Worm (Caenorhabditis elegans) whole organism, L4 larva: ENCODE measurements around the gene Y51B9A.5.

ENCODE experiments used
- D1046.2 ChIP-seq: fragments of 200-800 bp; sonication (Bioruptor generic); IDR thresholded peaks from 2 replicates; pipeline ENCODE4 v1.3.6; 2022; ENCODE audit warnings: missing genetic modification characterization, missing compliant biosample characterization
- F10B5.3 ChIP-seq: sonication (generic microtip); optimal IDR thresholded peaks from 2 replicates; lab custom pipeline; 2016; ENCODE audit warnings: mild to moderate bottlenecking, missing genetic modification characterization, missing compliant biosample characterization
- T26A8.4 ChIP-seq: fragments of 200-800 bp; sonication (Bioruptor generic); IDR thresholded peaks from 2 replicates; pipeline ENCODE4 v1.3.6; 2022; ENCODE audit warnings: missing genetic modification characterization, missing compliant biosample characterization
- Y75B8A.6 ChIP-seq: fragments of 200-800 bp; sonication (Bioruptor generic); IDR thresholded peaks from 2 replicates; pipeline ENCODE4 v1.3.6; 2022; ENCODE audit warnings: missing genetic modification reagents, missing genetic modification characterization, missing compliant biosample characterization
- aha-1 ChIP-seq: fragments of 150-350 bp; peaks from one replicate; lab custom pipeline; 2014; ENCODE audit warnings: missing biosample characterization, missing genetic modification characterization
- aly-2 ChIP-seq: sonication (generic microtip); optimal IDR thresholded peaks from 2 replicates; lab custom pipeline; 2018; ENCODE audit warnings: missing biosample characterization, missing genetic modification characterization
- arid-1 ChIP-seq: fragments of 200-800 bp; sonication (Bioruptor generic); conservative IDR thresholded peaks from 2 replicates; pipeline ENCODE4 v1.3.6; 2022; ENCODE audit warnings: missing genetic modification reagents, missing genetic modification characterization, missing compliant biosample characterization
- ceh-32 ChIP-seq: sonication (generic microtip); optimal IDR thresholded peaks from 2 replicates; lab custom pipeline; 2016; ENCODE audit warnings: mild to moderate bottlenecking, missing genetic modification characterization, missing compliant biosample characterization; ENCODE audit not compliant: poor library complexity
- ceh-44 ChIP-seq: fragments of 200-800 bp; sonication (Bioruptor generic); IDR thresholded peaks from 2 replicates; pipeline ENCODE4 v1.3.6; 2022; ENCODE audit warnings: missing genetic modification reagents, missing genetic modification characterization, missing compliant biosample characterization
- cey-2 ChIP-seq: sonication (generic microtip); optimal IDR thresholded peaks from 3 replicates; lab custom pipeline; 2017; ENCODE audit warnings: missing genetic modification characterization, mild to moderate bottlenecking, missing compliant biosample characterization, antibody characterized with exemption, borderline replicate concordance; ENCODE audit not compliant: insufficient read depth
- daf-16 ChIP-seq, 3 experiments: sonication (generic microtip); optimal IDR thresholded peaks; 2 replicates each; lab custom pipeline; 2016 to 2017; ENCODE audit warnings: missing genetic modification characterization in 3 of 3, missing genetic modification reagents in 3 of 3, mild to moderate bottlenecking in 2 of 3, missing compliant biosample characterization in 2 of 3, missing biosample characterization in 1 of 3, moderate library complexity in 1 of 3
- daf-8 ChIP-seq: fragments of 200-800 bp; sonication (Bioruptor generic); IDR thresholded peaks from 2 replicates; pipeline ENCODE4 v1.3.6; 2022; ENCODE audit warnings: missing genetic modification characterization, missing compliant biosample characterization
- dmd-9 ChIP-seq: fragments of 200-800 bp; sonication (Bioruptor generic); IDR thresholded peaks from 2 replicates; pipeline ENCODE4 v1.3.6; 2022; ENCODE audit warnings: missing genetic modification reagents, missing genetic modification characterization, missing compliant biosample characterization
- duxl-1 ChIP-seq: sonication (generic microtip); optimal IDR thresholded peaks from 2 replicates; lab custom pipeline; 2016; ENCODE audit warnings: mild to moderate bottlenecking, missing genetic modification characterization, moderate library complexity, missing compliant biosample characterization; ENCODE audit not compliant: poor library complexity
- dve-1 ChIP-seq: sonication (generic microtip); optimal IDR thresholded peaks from 2 replicates; lab custom pipeline; 2017; ENCODE audit warnings: antibody characterized with exemption, mild to moderate bottlenecking, missing genetic modification characterization, missing compliant biosample characterization; ENCODE audit not compliant: insufficient read depth
- fos-1 ChIP-seq: fragments of 150-350 bp; optimal IDR thresholded peaks from 2 replicates; lab custom pipeline; 2014; ENCODE audit warnings: missing biosample characterization, missing genetic modification characterization
- hlh-11 ChIP-seq: fragments of 200-800 bp; sonication (Bioruptor generic); optimal IDR thresholded peaks from 2 replicates; lab custom pipeline; 2018; ENCODE audit warnings: mild to moderate bottlenecking, missing genetic modification characterization, missing compliant biosample characterization
- hlh-30 ChIP-seq: sonication (generic microtip); optimal IDR thresholded peaks from 2 replicates; lab custom pipeline; 2017; ENCODE audit warnings: antibody characterized with exemption, mild to moderate bottlenecking, missing genetic modification characterization, missing compliant biosample characterization; ENCODE audit not compliant: insufficient read depth
- lin-1 ChIP-seq: fragments of 200-800 bp; sonication (Bioruptor generic); IDR thresholded peaks from 2 replicates; pipeline ENCODE4 v1.3.6; 2022; ENCODE audit warnings: missing genetic modification reagents, missing genetic modification characterization, missing compliant biosample characterization
- lir-3 ChIP-seq: sonication (generic microtip); optimal IDR thresholded peaks from 2 replicates; lab custom pipeline; 2016; ENCODE audit warnings: mild to moderate bottlenecking, missing genetic modification characterization, missing compliant biosample characterization
- madf-5 ChIP-seq, 2 experiments: fragments of 200-800 bp; sonication (Bioruptor generic); IDR thresholded peaks; 2 replicates each; pipeline ENCODE4 v1.3.6; 2022; ENCODE audit warnings: missing compliant biosample characterization in 2 of 2, missing genetic modification characterization in 2 of 2
- madf-9 ChIP-seq: fragments of 200-800 bp; sonication (Bioruptor generic); conservative IDR thresholded peaks from 2 replicates; pipeline ENCODE4 v1.3.6; 2022; ENCODE audit warnings: missing genetic modification reagents, missing genetic modification characterization, missing compliant biosample characterization
- mdl-1 ChIP-seq, 2 experiments: fragments of 150-350 bp in 1 of 2; sonication (generic microtip) in 1 of 2; optimal IDR thresholded peaks; 2 replicates each; lab custom pipeline; 2014 to 2017; ENCODE audit warnings: missing biosample characterization in 2 of 2, missing genetic modification characterization in 2 of 2
- mdt-29 ChIP-seq: fragments of 200-800 bp; sonication (Bioruptor generic); IDR thresholded peaks from 2 replicates; pipeline ENCODE4 v1.3.6; 2022; ENCODE audit warnings: missing genetic modification reagents, missing genetic modification characterization, missing compliant biosample characterization
- mes-2 ChIP-seq: sonication (generic microtip); optimal IDR thresholded peaks from 2 replicates; lab custom pipeline; 2016; ENCODE audit warnings: missing genotype, mild to moderate bottlenecking, missing genetic modification characterization, missing compliant biosample characterization; ENCODE audit not compliant: poor library complexity, severe bottlenecking
- mxl-2 ChIP-seq: fragments of 200-800 bp; sonication (Bioruptor generic); conservative IDR thresholded peaks from 2 replicates; pipeline ENCODE4 v1.3.6; 2022; ENCODE audit warnings: missing genetic modification reagents, missing genetic modification characterization, missing compliant biosample characterization
- mxl-3 ChIP-seq: fragments of 200-800 bp; sonication (Bioruptor generic); optimal IDR thresholded peaks from 2 replicates; lab custom pipeline; 2018; ENCODE audit warnings: mild to moderate bottlenecking, missing genetic modification characterization, missing compliant biosample characterization
- nhr-102 ChIP-seq: sonication (generic microtip); optimal IDR thresholded peaks from 2 replicates; lab custom pipeline; 2016; ENCODE audit warnings: mild to moderate bottlenecking, missing genetic modification characterization, moderate library complexity, missing compliant biosample characterization
- nhr-11 ChIP-seq: fragments of 150-350 bp; optimal IDR thresholded peaks from 2 replicates; lab custom pipeline; 2014; ENCODE audit warnings: missing biosample characterization, missing genetic modification characterization
- nhr-25 ChIP-seq: sonication (generic microtip); optimal IDR thresholded peaks from 2 replicates; lab custom pipeline; 2017; ENCODE audit warnings: missing genetic modification characterization, mild to moderate bottlenecking, missing compliant biosample characterization, antibody characterized with exemption, moderate library complexity, borderline replicate concordance; ENCODE audit not compliant: insufficient read depth
- nhr-76 ChIP-seq: fragments of 150-350 bp; optimal IDR thresholded peaks from 2 replicates; lab custom pipeline; 2014; ENCODE audit warnings: missing biosample characterization, missing genetic modification characterization
- pqm-1 ChIP-seq: sonication (generic microtip); optimal IDR thresholded peaks from 2 replicates; lab custom pipeline; 2017; ENCODE audit warnings: missing biosample characterization, missing genetic modification characterization
- skn-1 ChIP-seq: fragments of 150-350 bp; optimal IDR thresholded peaks from 2 replicates; lab custom pipeline; 2014; ENCODE audit warnings: missing biosample characterization, missing genetic modification characterization
- snpc-1.2 ChIP-seq: fragments of 200-800 bp; sonication (Bioruptor generic); IDR thresholded peaks from 2 replicates; pipeline ENCODE4 v1.3.6; 2022; ENCODE audit warnings: missing genetic modification reagents, missing genetic modification characterization, missing compliant biosample characterization
- vab-7 ChIP-seq: fragments of 200-800 bp; sonication (Bioruptor generic); IDR thresholded peaks from 2 replicates; pipeline ENCODE4 v1.3.6; 2022; ENCODE audit warnings: missing genetic modification reagents, missing genetic modification characterization, missing compliant biosample characterization
- zip-2 ChIP-seq: fragments of 150-350 bp; optimal IDR thresholded peaks from 2 replicates; lab custom pipeline; 2014; ENCODE audit warnings: missing biosample characterization, missing genetic modification characterization
- ztf-7 ChIP-seq: fragments of 150-350 bp; optimal IDR thresholded peaks from 2 replicates; lab custom pipeline; 2014; ENCODE audit warnings: missing biosample characterization, missing genetic modification characterization

Y51B9A.5 gene

DNA sequence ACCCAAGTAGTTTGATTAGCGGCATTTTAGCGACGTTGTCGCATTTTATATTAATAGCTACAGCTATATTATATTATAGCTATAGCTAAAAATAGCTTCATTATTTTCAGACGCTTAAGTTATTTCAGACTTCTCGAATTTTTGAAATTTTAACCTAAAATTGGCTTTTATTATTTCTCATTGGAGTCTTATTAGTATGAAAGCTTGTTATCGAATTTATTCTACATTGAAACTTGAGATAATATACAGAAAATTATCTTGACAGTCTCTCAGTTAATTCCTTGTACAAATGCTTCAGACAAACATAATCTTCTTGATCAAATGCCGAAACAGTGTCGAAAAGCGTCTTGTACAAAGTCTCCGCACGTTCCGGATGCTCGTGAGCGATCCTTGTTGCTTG, 24.1 kb upstream of the Y51B9A.5 start, which contains the start of gene srh-48:
srh-48 (plus strand) TSS at position 301 of the 400 bp plus-strand sequence.
- TF ChIP-seq nhr-25 (tag; lab: Kevin White, UChicago) (no peak), hlh-11 (no peak), madf-5 (GFP tag; IDR thresholded peaks at IDR 0.05; lab: Robert Waterston, UW) (no peak), madf-9 (no peak), mxl-2 (no peak)

DNA sequence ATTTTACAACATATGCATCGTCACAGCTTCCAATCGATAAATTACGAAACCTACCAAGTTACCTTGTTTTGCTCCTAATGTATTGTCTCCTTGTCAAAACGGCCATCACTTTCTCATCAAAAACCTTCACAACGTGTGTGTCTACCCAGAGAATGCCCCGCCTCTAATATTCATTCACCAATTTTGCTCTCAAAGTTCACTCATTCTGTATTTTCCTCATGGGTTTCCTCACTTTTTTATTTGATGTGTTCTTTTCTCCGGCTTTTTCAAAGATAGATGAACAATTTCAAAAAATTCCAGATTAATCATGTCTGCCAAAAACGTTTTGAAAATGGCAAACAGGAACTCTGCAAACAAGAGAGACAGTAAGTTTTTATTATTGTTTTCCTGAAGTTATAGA, 18.7 kb upstream of the Y51B9A.5 start, which contains the start of gene C06C3.7:
C06C3.7 (plus strand) TSS at position 301 of the 400 bp plus-strand sequence.
- no peak for TF ChIP-seq mes-2 (tag; lab: Kevin White, UChicago)
- no peak for TF ChIP-seq zip-2
- TF ChIP-seq hlh-30 (tag; lab: Kevin White, UChicago): no peak
- no peak for TF ChIP-seq cey-2 (tag; lab: Kevin White, UChicago)
- no peak for TF ChIP-seq snpc-1.2 (GFP tag; lab: Robert Waterston, UW)

DNA sequence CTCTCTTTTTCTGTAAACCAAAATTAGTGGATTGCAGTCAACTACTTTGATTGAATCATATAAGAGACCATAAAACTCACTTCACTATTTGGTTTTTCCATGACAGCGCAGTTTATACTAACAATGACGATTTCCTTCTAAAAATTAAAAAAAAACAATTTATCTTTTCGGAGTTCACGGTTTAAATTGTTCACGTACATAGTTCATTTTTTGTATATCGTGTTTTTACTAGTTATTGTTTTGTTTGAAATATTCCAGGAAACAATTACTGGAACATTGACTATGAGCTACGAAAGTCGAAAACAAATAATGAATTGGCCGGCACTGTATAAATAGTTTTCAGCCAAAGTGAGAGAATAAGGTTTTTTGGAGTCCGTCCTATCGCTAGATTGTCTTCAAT, 11.2 kb upstream of the Y51B9A.5 start, which contains the start of gene lido-17:
lido-17 (minus strand) TSS at position 101 of the 400 bp plus-strand sequence.
- no peak for TF ChIP-seq nhr-102 (tag; lab: Kevin White, UChicago)
- TF ChIP-seq dve-1 (tag; lab: Kevin White, UChicago): no peak
- no peak for TF ChIP-seq D1046.2 (GFP tag; lab: Robert Waterston, UW)
- TF ChIP-seq pqm-1 (tag; lab: Kevin White, UChicago): no peak
- no peak for TF ChIP-seq lin-1
- no peak for TF ChIP-seq mdl-1 (tag; optimal IDR thresholded peaks at IDR 0.05; lab: Kevin White, UChicago)
- no peak for TF ChIP-seq fos-1 (tag; lab: Kevin White, UChicago)
- TF ChIP-seq ceh-44 (GFP tag; lab: Robert Waterston, UW): no peak
- TF ChIP-seq duxl-1 (tag; lab: Kevin White, UChicago): no peak
- TF ChIP-seq daf-8 (GFP tag; lab: Robert Waterston, UW): no peak
- TF ChIP-seq ceh-32 (tag; lab: Kevin White, UChicago): no peak
- TF ChIP-seq, all 104 proteins: peak for 0

DNA sequence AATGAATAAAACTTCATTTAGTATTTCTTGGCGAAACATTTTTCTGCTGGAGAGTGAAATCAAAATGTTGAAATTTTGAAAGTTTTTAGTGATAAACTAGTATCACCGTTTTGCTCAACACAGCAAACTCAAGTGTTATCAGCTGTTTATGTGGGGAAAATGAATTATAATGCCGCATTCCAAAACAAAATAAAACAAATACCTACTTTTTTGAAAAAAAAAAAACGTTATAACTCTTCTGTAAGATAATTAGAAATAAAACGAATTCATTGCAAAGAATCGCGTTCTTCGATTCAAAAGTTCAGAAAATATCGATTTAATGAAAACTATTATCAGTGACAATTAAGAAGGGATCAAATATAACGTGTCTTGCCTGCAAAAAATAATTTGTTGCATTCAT, 6.5 kb upstream of the Y51B9A.5 start, which contains the start of gene Y51B9A.9:
Y51B9A.9 (minus strand) TSS at position 101 of the 400 bp plus-strand sequence.
- TF ChIP-seq mxl-3 (GFP tag; lab: Kevin White, UChicago): no peak
- no peak for TF ChIP-seq nhr-76 (tag; lab: Kevin White, UChicago)
- TF ChIP-seq hlh-11: no peak
- no peak for TF ChIP-seq F10B5.3
- no peak for TF ChIP-seq dmd-9 (GFP tag; lab: Robert Waterston, UW)
- no peak for TF ChIP-seq daf-16 (GFP tag; optimal IDR thresholded peaks at IDR 0.05; lab: Kevin White, UChicago)
- peak; percentile 68 for TF ChIP-seq daf-16 (tag; optimal IDR thresholded peaks at IDR 0.05; lab: Kevin White, UChicago)
- no peak for TF ChIP-seq ztf-7 (tag; lab: Kevin White, UChicago)
- TF ChIP-seq arid-1: no peak
- no peak for TF ChIP-seq madf-9
- no peak for TF ChIP-seq lir-3 (tag; lab: Kevin White, UChicago)
- no peak for TF ChIP-seq nhr-11
- peak; percentile 47 for TF ChIP-seq pqm-1 (tag; lab: Kevin White, UChicago)
- TF ChIP-seq hlh-30 (tag; lab: Kevin White, UChicago): no peak

DNA sequence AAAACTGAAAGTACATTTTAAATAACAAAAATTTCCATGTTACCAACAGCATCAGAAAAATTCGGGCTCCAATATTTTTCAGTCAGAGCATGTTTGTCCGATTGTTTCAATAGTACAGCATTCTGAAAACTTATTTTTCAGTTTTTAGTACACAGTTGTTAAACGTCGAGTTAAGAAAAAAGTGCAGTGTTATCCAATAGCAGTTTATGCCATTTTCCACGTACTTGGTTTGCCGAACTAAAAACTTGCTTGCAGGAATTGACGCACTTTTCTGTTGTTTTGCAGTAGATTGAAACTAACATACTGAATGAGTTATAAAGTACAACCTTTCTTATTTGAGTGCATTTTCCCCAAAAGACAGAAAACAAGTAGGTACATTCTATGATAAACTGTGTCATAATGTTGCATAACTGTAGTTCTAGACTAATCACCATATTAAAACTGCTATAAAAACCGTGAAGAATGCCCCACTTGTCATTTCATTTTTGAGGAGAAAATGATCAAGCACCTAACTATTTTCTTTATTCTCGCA, 5.5 kb upstream of the Y51B9A.5 start, which contains the start of the genes Y51B9A.14 and Y51B9A.8:
Y51B9A.14 (minus strand) TSS at position 101 of the 532 bp plus-strand sequence.
Y51B9A.8 (plus strand) TSS at position 482 of the 532 bp plus-strand sequence.
- TF ChIP-seq arid-1 (no peak), T26A8.4 (no peak), vab-7 (GFP tag; lab: Robert Waterston, UW) (no peak), pqm-1 (tag; lab: Kevin White, UChicago) (no peak), mdt-29 (GFP tag; lab: Robert Waterston, UW) (no peak), aly-2 (tag; lab: Kevin White, UChicago) (no peak), Y75B8A.6 (no peak), mxl-2 (no peak), skn-1 (tag; lab: Kevin White, UChicago) (no peak), aha-1 (tag; lab: Kevin White, UChicago) (no peak), lin-1 (no peak), D1046.2 (GFP tag; lab: Robert Waterston, UW) (no peak)
